Fruit fly (Drosophila melanogaster) whole organism, embryonic: Measurements from ENCODE around the gene Rbp6.

Experiments
- CG1024 ChIP-seq: fragments of 200-800 bp; sonication (Bioruptor generic); IDR thresholded peaks from 2 replicates; pipeline ENCODE4 v1.3.6; 2022; ENCODE audit warnings: missing biosample characterization, missing genetic modification characterization
- CG10267 ChIP-seq: fragments of 200-800 bp; sonication (Bioruptor generic); optimal IDR thresholded peaks from 2 replicates; lab custom pipeline; 2018; ENCODE audit warnings: missing biosample characterization, mild to moderate bottlenecking, missing genetic modification characterization, moderate library complexity
- CG10543 ChIP-seq: fragments of 200-800 bp; sonication (Bioruptor generic); optimal IDR thresholded peaks from 3 replicates; lab custom pipeline; 2017; ENCODE audit warnings: missing biosample characterization, mild to moderate bottlenecking, missing genetic modification characterization, moderate library complexity
- CG11247 ChIP-seq: fragments of 200-800 bp; sonication (Bioruptor generic); IDR thresholded peaks from 2 replicates; pipeline ENCODE4 v1.3.6; 2022; ENCODE audit warnings: missing biosample characterization, missing genetic modification characterization
- CG11456 ChIP-seq: fragments of 200-800 bp; sonication (Bioruptor generic); IDR thresholded peaks from 3 replicates; pipeline ENCODE4 v1.3.6; 2022; ENCODE audit warnings: missing biosample characterization, missing genetic modification characterization
- CG11695 ChIP-seq: fragments of 200-800 bp; sonication (Bioruptor generic); IDR thresholded peaks from 3 replicates; pipeline ENCODE4 v1.3.6; 2022; ENCODE audit warnings: missing biosample characterization, missing genetic modification characterization
- CG13624 ChIP-seq: fragments of 200-800 bp; sonication (Bioruptor generic); optimal IDR thresholded peaks from 2 replicates; lab custom pipeline; 2016; ENCODE audit warnings: missing biosample characterization, missing genetic modification characterization
- CG1603 ChIP-seq: fragments of 200-800 bp; sonication (Bioruptor generic); optimal IDR thresholded peaks from 2 replicates; lab custom pipeline; 2019; ENCODE audit warnings: missing biosample characterization, mild to moderate bottlenecking, missing genetic modification characterization, moderate library complexity
- CG16813 ChIP-seq: fragments of 200-800 bp; sonication (Bioruptor generic); IDR thresholded peaks from 3 replicates; pipeline ENCODE4 v1.3.6; 2022; ENCODE audit warnings: missing biosample characterization, missing genetic modification characterization; ENCODE audit not compliant: partially characterized antibody
- CG18011 ChIP-seq: fragments of 200-800 bp; sonication (Bioruptor generic); optimal IDR thresholded peaks from 2 replicates; lab custom pipeline; 2017; ENCODE audit warnings: missing biosample characterization, missing genetic modification characterization, mild to moderate bottlenecking, moderate library complexity, missing genotype
- CG2199 ChIP-seq: fragments of 200-800 bp; sonication (Bioruptor generic); IDR thresholded peaks from 3 replicates; pipeline ENCODE4 v1.3.6; 2022; ENCODE audit warnings: missing biosample characterization, missing genetic modification characterization
- CG2202 ChIP-seq: fragments of 200-800 bp; sonication (Bioruptor generic); optimal IDR thresholded peaks from 2 replicates; lab custom pipeline; 2018; ENCODE audit warnings: missing biosample characterization, mild to moderate bottlenecking, missing genetic modification characterization
- CG30431 ChIP-seq: fragments of 200-800 bp; sonication (Bioruptor generic); optimal IDR thresholded peaks from 2 replicates; lab custom pipeline; 2017; ENCODE audit warnings: missing biosample characterization, missing genetic modification characterization
- CG32772 ChIP-seq: fragments of 200-800 bp; sonication (Bioruptor generic); IDR thresholded peaks from 2 replicates; pipeline ENCODE4 v1.3.6; 2022; ENCODE audit warnings: missing biosample characterization, missing genetic modification characterization
- CG4617 ChIP-seq: fragments of 200-800 bp; sonication (Bioruptor generic); optimal IDR thresholded peaks from 3 replicates; lab custom pipeline; 2016; ENCODE audit warnings: missing biosample characterization, missing genetic modification characterization, borderline replicate concordance
- CG5245 ChIP-seq: fragments of 200-800 bp; sonication (Bioruptor generic); optimal IDR thresholded peaks from 3 replicates; lab custom pipeline; 2016; ENCODE audit warnings: missing biosample characterization, missing genetic modification characterization
- CG5953 ChIP-seq: fragments of 200-800 bp; sonication (Bioruptor generic); IDR thresholded peaks from 2 replicates; pipeline ENCODE4 v1.3.6; 2022; ENCODE audit warnings: missing biosample characterization, missing genetic modification characterization
- CG6854 ChIP-seq: fragments of 200-800 bp; sonication (Bioruptor generic); optimal IDR thresholded peaks from 3 replicates; lab custom pipeline; 2017; ENCODE audit warnings: missing biosample characterization, mild to moderate bottlenecking, missing genetic modification characterization
- CG7357 ChIP-seq: fragments of 200-800 bp; sonication (Bioruptor generic); IDR thresholded peaks from 3 replicates; pipeline ENCODE4 v1.3.6; 2022; ENCODE audit warnings: missing biosample characterization, missing genetic modification characterization
- CG8924 ChIP-seq: fragments of 200-800 bp; optimal IDR thresholded peaks from 3 replicates; lab custom pipeline; 2019; ENCODE audit warnings: missing biosample characterization, mild to moderate bottlenecking, missing genetic modification characterization, moderate library complexity
- CG9797 ChIP-seq: fragments of 200-800 bp; sonication (Bioruptor generic); optimal IDR thresholded peaks from 3 replicates; lab custom pipeline; 2018; ENCODE audit warnings: missing biosample characterization, mild to moderate bottlenecking, missing genetic modification characterization
- Dll ChIP-seq: fragments of 200-800 bp; sonication (Bioruptor generic); IDR thresholded peaks from 4 replicates; pipeline ENCODE4 v1.3.6; 2022; ENCODE audit warnings: missing biosample characterization, missing genetic modification characterization; ENCODE audit not compliant: partially characterized antibody
- Elba2 ChIP-seq: fragments of 200-800 bp; sonication (Bioruptor generic); optimal IDR thresholded peaks from 3 replicates; lab custom pipeline; 2016; ENCODE audit warnings: missing biosample characterization, missing genetic modification characterization
- Ets65A ChIP-seq: fragments of 200-800 bp; sonication (Bioruptor generic); peaks from one replicate; lab custom pipeline; 2016; ENCODE audit warnings: missing biosample characterization, missing genetic modification characterization
- Hr3 ChIP-seq: fragments of 200-800 bp; sonication (Bioruptor generic); optimal IDR thresholded peaks from 3 replicates; lab custom pipeline; 2016; ENCODE audit warnings: missing biosample characterization, missing genetic modification characterization
- Jarid2 ChIP-seq: fragments of 200-800 bp; sonication (Bioruptor generic); optimal IDR thresholded peaks from 3 replicates; lab custom pipeline; 2017; ENCODE audit warnings: mild to moderate bottlenecking, missing biosample characterization, missing genetic modification reagents, missing genetic modification characterization
- Lhr ChIP-seq: fragments of 200-800 bp; sonication (Bioruptor generic); optimal IDR thresholded peaks from 3 replicates; lab custom pipeline; 2017; ENCODE audit warnings: mild to moderate bottlenecking, missing biosample characterization, missing genetic modification reagents, missing genetic modification characterization
- MTF-1 ChIP-seq: fragments of 200-800 bp; sonication (Bioruptor generic); optimal IDR thresholded peaks from 2 replicates; lab custom pipeline; 2018; ENCODE audit warnings: missing biosample characterization, mild to moderate bottlenecking, missing genetic modification characterization, borderline replicate concordance
- NFAT ChIP-seq: fragments of 200-800 bp; sonication (Bioruptor generic); IDR thresholded peaks from 2 replicates; pipeline ENCODE4 v1.3.6; 2022; ENCODE audit warnings: missing biosample characterization, missing genetic modification characterization
- Nf-YC ChIP-seq: fragments of 200-800 bp; optimal IDR thresholded peaks from 3 replicates; lab custom pipeline; 2019; ENCODE audit warnings: missing biosample characterization, mild to moderate bottlenecking, missing genetic modification characterization, moderate library complexity
- NfI ChIP-seq: fragments of 200-800 bp; sonication (Bioruptor generic); optimal IDR thresholded peaks from 3 replicates; lab custom pipeline; 2018; ENCODE audit warnings: missing biosample characterization, mild to moderate bottlenecking, missing genetic modification characterization, moderate library complexity
- Six4 ChIP-seq: fragments of 200-800 bp; sonication (Bioruptor generic); optimal IDR thresholded peaks from 2 replicates; lab custom pipeline; 2016; ENCODE audit warnings: missing biosample characterization, missing genetic modification characterization
- Usf ChIP-seq: fragments of 200-800 bp; sonication (Bioruptor generic); optimal IDR thresholded peaks from 2 replicates; lab custom pipeline; 2017; ENCODE audit warnings: missing genotype, missing biosample characterization, missing genetic modification characterization
- Vsx1 ChIP-seq: fragments of 200-800 bp; sonication (Bioruptor generic); optimal IDR thresholded peaks from 2 replicates; lab custom pipeline; 2017; ENCODE audit warnings: missing biosample characterization, mild to moderate bottlenecking, missing genetic modification characterization, missing genetic modification reagents
- ase ChIP-seq: fragments of 200-800 bp; sonication (Bioruptor generic); IDR thresholded peaks from 3 replicates; pipeline ENCODE4 v1.3.6; 2022; ENCODE audit warnings: missing biosample characterization, missing genetic modification characterization
- cas ChIP-seq: fragments of 200-800 bp; sonication (Bioruptor generic); IDR thresholded peaks from 2 replicates; pipeline ENCODE4 v1.3.6; 2022; ENCODE audit warnings: missing biosample characterization, missing genetic modification characterization
- cato ChIP-seq: fragments of 200-800 bp; sonication (Bioruptor generic); optimal IDR thresholded peaks from 2 replicates; lab custom pipeline; 2016; ENCODE audit warnings: missing biosample characterization, missing genetic modification characterization, borderline replicate concordance
- disco-r ChIP-seq: fragments of 200-800 bp; sonication (Bioruptor generic); optimal IDR thresholded peaks from 2 replicates; lab custom pipeline; 2016; ENCODE audit warnings: missing biosample characterization, missing genetic modification characterization
- fd96Cb ChIP-seq: fragments of 200-800 bp; sonication (Bioruptor generic); optimal IDR thresholded peaks from 2 replicates; lab custom pipeline; 2018; ENCODE audit warnings: missing biosample characterization, mild to moderate bottlenecking, missing genetic modification characterization, moderate library complexity
- ftz-f1 ChIP-seq: fragments of 200-800 bp; sonication (Bioruptor generic); optimal IDR thresholded peaks from 2 replicates; lab custom pipeline; 2016; ENCODE audit warnings: missing biosample characterization, missing genetic modification characterization
- gce ChIP-seq: fragments of 200-800 bp; sonication (Bioruptor generic); IDR thresholded peaks from 3 replicates; pipeline ENCODE4 v1.3.6; 2022; ENCODE audit warnings: missing biosample characterization, missing genetic modification characterization
- gsb-n ChIP-seq: fragments of 200-800 bp; sonication (Bioruptor generic); optimal IDR thresholded peaks from 3 replicates; lab custom pipeline; 2018; ENCODE audit warnings: missing biosample characterization, mild to moderate bottlenecking, missing genetic modification characterization
- gt ChIP-seq: fragments of 200-800 bp; sonication (Bioruptor generic); IDR thresholded peaks from 2 replicates; pipeline ENCODE4 v1.3.6; 2022; ENCODE audit warnings: missing biosample characterization, missing genetic modification characterization
- h ChIP-seq: fragments of >200 bp; optimal IDR thresholded peaks from 2 replicates; lab custom pipeline; 2017
- kay ChIP-seq: fragments of 200-800 bp; sonication (Bioruptor generic); optimal IDR thresholded peaks from 2 replicates; lab custom pipeline; 2016; ENCODE audit warnings: missing biosample characterization, missing genetic modification characterization
- lab ChIP-seq: fragments of 200-800 bp; sonication (Bioruptor generic); optimal IDR thresholded peaks from 3 replicates; lab custom pipeline; 2017; ENCODE audit warnings: missing biosample characterization, missing genetic modification characterization, mild to moderate bottlenecking, moderate library complexity, missing genetic modification reagents
- odd ChIP-seq: fragments of 200-800 bp; sonication (Bioruptor generic); optimal IDR thresholded peaks from 2 replicates; lab custom pipeline; 2017; ENCODE audit warnings: missing biosample characterization, mild to moderate bottlenecking, missing genetic modification characterization
- org-1 ChIP-seq: fragments of 200-800 bp; sonication (Bioruptor generic); optimal IDR thresholded peaks from 2 replicates; lab custom pipeline; 2017; ENCODE audit warnings: missing biosample characterization, missing genetic modification characterization
- tio ChIP-seq: fragments of 200-800 bp; sonication (Bioruptor generic); optimal IDR thresholded peaks from 2 replicates; lab custom pipeline; 2017; ENCODE audit warnings: missing biosample characterization, missing genetic modification characterization, inconsistent platforms
- vvl ChIP-seq: fragments of 200-800 bp; sonication (Bioruptor generic); IDR thresholded peaks from 2 replicates; pipeline ENCODE4 v1.3.6; 2022; ENCODE audit warnings: missing biosample characterization, missing genetic modification characterization
- yki ChIP-seq: fragments of >200 bp; optimal IDR thresholded peaks from 3 replicates; lab custom pipeline; 2018

Rbp6 gene

dm6 chr3L:17242078-17242613, 4.1 kb upstream of the Rbp6 start, which contains the start of gene Afg3l2 (continued):
- no peak for TF ChIP-seq CG30431 (GFP tag; lab: Kevin White, UChicago)
- TF ChIP-seq Usf (GFP tag; lab: Kevin White, UChicago) = no peak
- peak; percentile 83 for TF ChIP-seq fd96Cb (tag; lab: Kevin White, UChicago)
- TF ChIP-seq vvl (GFP tag; lab: Robert Waterston, UW) = peak; percentile 90
- 0 out of 3 replicates have a peak, but pooled peaks have one; percentile 41 for TF ChIP-seq gce (GFP tag; lab: Robert Waterston, UW)
- 0 out of 2 replicates have a peak, but pooled peaks have one; percentile 39 for TF ChIP-seq cas (GFP tag; lab: Robert Waterston, UW)
- TF ChIP-seq gsb-n (tag; lab: Kevin White, UChicago) = peak; percentile 41
- TF ChIP-seq CG10267 (tag; lab: Kevin White, UChicago) = peak; percentile 63
- peak; percentile 78 for TF ChIP-seq CG11456 (GFP tag; lab: Robert Waterston, UW)
- no peak for TF ChIP-seq Dll
- TF ChIP-seq CG5245 (GFP tag; lab: Kevin White, UChicago) = peak; percentile 49
- no peak for TF ChIP-seq CG16813 (GFP tag; lab: Robert Waterston, UW)
- peak; percentile 68 for TF ChIP-seq CG11247 (GFP tag; lab: Robert Waterston, UW)
- no peak for TF ChIP-seq MTF-1 (GFP tag; lab: Kevin White, UChicago)
- TF ChIP-seq Elba2 (GFP tag; lab: Kevin White, UChicago) = no peak
- TF ChIP-seq CG7357 (GFP tag; lab: Robert Waterston, UW) = peak; percentile 49; the same call in 2 of the 3 replicates
- TF ChIP-seq CG5953 (GFP tag; lab: Robert Waterston, UW) = no peak
- TF ChIP-seq CG2202 (tag; lab: Kevin White, UChicago) = no peak
- TF ChIP-seq CG32772 (GFP tag; lab: Robert Waterston, UW) = peak; percentile 79
- peak; percentile 3 for TF ChIP-seq Jarid2 (GFP tag; lab: Kevin White, UChicago)
- peak; percentile 26; the same call in 1 of the 2 replicates for TF ChIP-seq gt
- peak; percentile 57; the same call in 1 of the 2 replicates for TF ChIP-seq CG1024 (GFP tag; lab: Robert Waterston, UW)
- no peak for TF ChIP-seq CG18011 (GFP tag; lab: Kevin White, UChicago)
- TF ChIP-seq ase (GFP tag; lab: Robert Waterston, UW) = peak; percentile 66; the same call in 2 of the 3 replicates
- TF ChIP-seq disco-r (GFP tag; lab: Kevin White, UChicago) = no peak
- TF ChIP-seq CG6854 (GFP tag; lab: Kevin White, UChicago) = no peak
- no peak for TF ChIP-seq h (lab: Kevin White, UChicago)
- TF ChIP-seq Hr3 (GFP tag; lab: Kevin White, UChicago) = peak; percentile 7
- TF ChIP-seq Vsx1 (GFP tag; lab: Kevin White, UChicago) = peak; percentile 13
- peak; percentile 23 for TF ChIP-seq Ets65A (GFP tag; lab: Kevin White, UChicago)
- peak; percentile 3 for TF ChIP-seq CG10543 (GFP tag; lab: Kevin White, UChicago)
- TF ChIP-seq CG2199 (GFP tag; lab: Robert Waterston, UW) = 0 out of 3 replicates have a peak, but pooled peaks have one; percentile 50
- TF ChIP-seq kay (GFP tag; lab: Kevin White, UChicago) = peak; percentile 33
- peak; percentile 28 for TF ChIP-seq tio
- peak; percentile 71 for TF ChIP-seq lab
- TF ChIP-seq Nf-YC = no peak
- peak; percentile 20 for TF ChIP-seq CG1603
- peak; percentile 66; the same call in 2 of the 3 replicates for TF ChIP-seq CG11695 (GFP tag; lab: Robert Waterston, UW)
- no peak for TF ChIP-seq CG13624 (GFP tag; lab: Kevin White, UChicago)
- TF ChIP-seq yki = no peak
- no peak for TF ChIP-seq odd (GFP tag; lab: Kevin White, UChicago)
- TF ChIP-seq cato = peak; percentile 27
- peak; percentile 43 for TF ChIP-seq NfI (GFP tag; lab: Kevin White, UChicago)
- peak; percentile 44 for TF ChIP-seq CG8924
- TF ChIP-seq org-1 (GFP tag; lab: Kevin White, UChicago) = no peak
- no peak for TF ChIP-seq CG4617 (GFP tag; lab: Kevin White, UChicago)
- TF ChIP-seq Lhr (GFP tag; lab: Kevin White, UChicago) = peak; percentile 75
- peak; percentile 65 for TF ChIP-seq Six4
- peak; percentile 34; the same call in 1 of the 2 replicates for TF ChIP-seq NFAT (GFP tag; lab: Robert Waterston, UW)
- peak; percentile 46 for TF ChIP-seq CG9797 (GFP tag; lab: Kevin White, UChicago)
- no peak for TF ChIP-seq ftz-f1 (GFP tag; lab: Kevin White, UChicago)
